Worm (Caenorhabditis elegans) whole organism, late embryonic: ENCODE results near the gene scl-24.

Experiments used
- C08G9.2 ChIP-seq: sonication (generic microtip); optimal IDR thresholded peaks from 2 replicates; lab custom pipeline; 2016; ENCODE audit warnings: mild to moderate bottlenecking, missing genetic modification characterization, moderate library complexity, missing compliant biosample characterization
- F13H6.1 ChIP-seq: sonication (generic microtip); optimal IDR thresholded peaks from 2 replicates; lab custom pipeline; 2016; ENCODE audit warnings: missing genetic modification characterization, missing compliant biosample characterization
- ahr-1 ChIP-seq: sonication (generic microtip); optimal IDR thresholded peaks from 2 replicates; lab custom pipeline; 2016; ENCODE audit warnings: missing genetic modification characterization, missing compliant biosample characterization
- ceh-19 ChIP-seq: fragments of 200-800 bp; sonication (Bioruptor generic); optimal IDR thresholded peaks from 2 replicates; lab custom pipeline; 2018; ENCODE audit warnings: mild to moderate bottlenecking, missing genetic modification characterization, missing compliant biosample characterization
- ceh-22 ChIP-seq: sonication (generic microtip); optimal IDR thresholded peaks from 2 replicates; lab custom pipeline; 2017; ENCODE audit warnings: missing biosample characterization, missing genetic modification characterization
- ceh-30 ChIP-seq: fragments of 150-350 bp; optimal IDR thresholded peaks from 2 replicates; lab custom pipeline; 2014; ENCODE audit warnings: missing biosample characterization, missing genetic modification characterization
- ceh-34 ChIP-seq: sonication (generic microtip); optimal IDR thresholded peaks from 2 replicates; lab custom pipeline; 2016; ENCODE audit warnings: mild to moderate bottlenecking, missing genetic modification characterization, missing compliant biosample characterization
- che-1 ChIP-seq: sonication (generic microtip); optimal IDR thresholded peaks from 2 replicates; lab custom pipeline; 2016; ENCODE audit warnings: mild to moderate bottlenecking, missing genetic modification characterization, missing compliant biosample characterization
- dve-1 ChIP-seq: sonication (generic microtip); optimal IDR thresholded peaks from 2 replicates; lab custom pipeline; 2017; ENCODE audit warnings: antibody characterized with exemption, mild to moderate bottlenecking, missing genetic modification characterization, missing compliant biosample characterization
- elt-2 ChIP-seq: sonication (generic microtip); optimal IDR thresholded peaks from 2 replicates; lab custom pipeline; 2016; ENCODE audit warnings: missing genetic modification reagents, missing genetic modification characterization, missing compliant biosample characterization
- elt-4 ChIP-seq: sonication (generic microtip); optimal IDR thresholded peaks from 2 replicates; lab custom pipeline; 2016; ENCODE audit warnings: missing genetic modification characterization, missing compliant biosample characterization
- eyg-1 ChIP-seq: sonication (generic microtip); optimal IDR thresholded peaks from 2 replicates; lab custom pipeline; 2016; ENCODE audit warnings: missing genotype, missing genetic modification characterization, missing compliant biosample characterization
- fax-1 ChIP-seq: sonication (generic microtip); optimal IDR thresholded peaks from 2 replicates; lab custom pipeline; 2016; ENCODE audit warnings: missing genotype, missing genetic modification characterization, missing compliant biosample characterization
- fkh-10 ChIP-seq: fragments of 150-350 bp; optimal IDR thresholded peaks from 2 replicates; lab custom pipeline; 2014; ENCODE audit warnings: missing biosample characterization, missing genetic modification reagents, missing genetic modification characterization
- fkh-6 ChIP-seq: sonication (generic microtip); optimal IDR thresholded peaks from 2 replicates; lab custom pipeline; 2016; ENCODE audit warnings: missing genetic modification characterization, missing compliant biosample characterization
- hlh-13 ChIP-seq: fragments of 200-800 bp; sonication (Bioruptor generic); optimal IDR thresholded peaks from 2 replicates; lab custom pipeline; 2018; ENCODE audit warnings: mild to moderate bottlenecking, missing genetic modification characterization, missing compliant biosample characterization
- hlh-30 ChIP-seq: sonication (generic microtip); optimal IDR thresholded peaks from 2 replicates; lab custom pipeline; 2017; ENCODE audit warnings: antibody characterized with exemption, missing genetic modification characterization, missing compliant biosample characterization; ENCODE audit not compliant: insufficient read depth
- hlh-6 ChIP-seq: sonication (generic microtip); optimal IDR thresholded peaks from 2 replicates; lab custom pipeline; 2016; ENCODE audit warnings: missing genotype, missing genetic modification characterization, missing compliant biosample characterization
- hlh-8 ChIP-seq: sonication (generic microtip); optimal IDR thresholded peaks from 2 replicates; lab custom pipeline; 2016; ENCODE audit warnings: missing genotype, missing genetic modification characterization, missing compliant biosample characterization
- madf-2 ChIP-seq: sonication (generic microtip); optimal IDR thresholded peaks from 2 replicates; lab custom pipeline; 2017; ENCODE audit warnings: missing genetic modification characterization, missing compliant biosample characterization
- nfya-1 ChIP-seq: sonication (generic microtip); optimal IDR thresholded peaks from 2 replicates; lab custom pipeline; 2017; ENCODE audit warnings: missing genetic modification characterization, mild to moderate bottlenecking, missing compliant biosample characterization, antibody characterized with exemption, moderate library complexity
- nhr-11 ChIP-seq: fragments of 150-350 bp; optimal IDR thresholded peaks from 2 replicates; lab custom pipeline; 2014; ENCODE audit warnings: missing biosample characterization, missing genetic modification characterization
- nhr-232 ChIP-seq: sonication (generic microtip); optimal IDR thresholded peaks from 2 replicates; lab custom pipeline; 2016; ENCODE audit warnings: missing genetic modification characterization, missing compliant biosample characterization
- npax-4 ChIP-seq: sonication (generic microtip); optimal IDR thresholded peaks from 2 replicates; lab custom pipeline; 2016; ENCODE audit warnings: missing genetic modification characterization, missing compliant biosample characterization
- pag-3 ChIP-seq: sonication (generic microtip); optimal IDR thresholded peaks from 2 replicates; lab custom pipeline; 2016; ENCODE audit warnings: missing compliant biosample characterization, missing genetic modification characterization, borderline replicate concordance
- pat-9 ChIP-seq: fragments of 200-800 bp; sonication (Bioruptor generic); optimal IDR thresholded peaks from 2 replicates; lab custom pipeline; 2018; ENCODE audit warnings: mild to moderate bottlenecking, missing genetic modification characterization, moderate library complexity, missing compliant biosample characterization
- pha-4 ChIP-seq: fragments of 150-350 bp; optimal IDR thresholded peaks from 2 replicates; lab custom pipeline; 2018; ENCODE audit warnings: missing biosample characterization, missing genetic modification reagents, missing genetic modification characterization
- pqm-1 ChIP-seq: sonication (generic microtip); optimal IDR thresholded peaks from 2 replicates; lab custom pipeline; 2016; ENCODE audit warnings: missing genetic modification characterization, missing compliant biosample characterization
- pros-1 ChIP-seq: fragments of 150-350 bp; optimal IDR thresholded peaks from 2 replicates; lab custom pipeline; 2014; ENCODE audit warnings: missing biosample characterization, missing genetic modification reagents, missing genetic modification characterization
- rnt-1 ChIP-seq: sonication (generic microtip); optimal IDR thresholded peaks from 2 replicates; lab custom pipeline; 2016; ENCODE audit warnings: missing genetic modification characterization, missing compliant biosample characterization
- sdc-2 ChIP-seq: sonication (generic microtip); optimal IDR thresholded peaks from 2 replicates; lab custom pipeline; 2016; ENCODE audit warnings: missing genotype, missing genetic modification characterization, missing compliant biosample characterization
- syd-9 ChIP-seq: sonication (generic microtip); optimal IDR thresholded peaks from 2 replicates; lab custom pipeline; 2016; ENCODE audit warnings: mild to moderate bottlenecking, missing genetic modification characterization, moderate library complexity, missing compliant biosample characterization
- ttx-3 ChIP-seq: sonication (generic microtip); optimal IDR thresholded peaks from 2 replicates; lab custom pipeline; 2016; ENCODE audit warnings: missing genetic modification reagents, missing genetic modification characterization, missing compliant biosample characterization
- unc-3 ChIP-seq, 2 experiments: fragments of 200-800 bp in 1 of 2; sonication (Bioruptor generic) in 1 of 2; sonication (generic microtip) in 1 of 2; conservative IDR thresholded peaks in 1 of 2; optimal IDR thresholded peaks in 1 of 2; 2 replicates each; pipeline versions ENCODE4 v1.3.6 to Lab custom; 2016 to 2022; ENCODE audit warnings: missing compliant biosample characterization in 2 of 2, missing genetic modification characterization in 2 of 2, missing genetic modification reagents in 1 of 2
- unc-55 ChIP-seq: sonication (generic microtip); optimal IDR thresholded peaks from 2 replicates; lab custom pipeline; 2017; ENCODE audit warnings: missing biosample characterization, missing genetic modification reagents, missing genetic modification characterization

The scl-24 gene

ce11 chrV:17512763-17513162 is 26.6 kb downstream of the scl-24 start:
- TF ChIP-seq ceh-19 (GFP tag; lab: Kevin White, UChicago): no peak
- TF ChIP-seq pag-3 (tag; lab: Kevin White, UChicago): peak; percentile 78
- no peak for TF ChIP-seq hlh-8
- no peak for TF ChIP-seq unc-3 (GFP tag; conservative IDR thresholded peaks at IDR 0.05; lab: Robert Waterston, UW)
- TF ChIP-seq unc-3 (tag; optimal IDR thresholded peaks at IDR 0.05; lab: Kevin White, UChicago): no peak
- no peak for TF ChIP-seq fkh-6
- TF ChIP-seq, all 69 proteins: peak for 1

ce11 chrV:17513831-17514230 is 27.7 kb downstream of the scl-24 start:
- no peak for TF ChIP-seq hlh-8
- no peak for TF ChIP-seq ahr-1 (tag; lab: Kevin White, UChicago)
- TF ChIP-seq unc-3 (GFP tag; conservative IDR thresholded peaks at IDR 0.05; lab: Robert Waterston, UW): no peak
- TF ChIP-seq unc-3 (tag; optimal IDR thresholded peaks at IDR 0.05; lab: Kevin White, UChicago): no peak
- no peak for TF ChIP-seq eyg-1 (tag; lab: Kevin White, UChicago)
- TF ChIP-seq fax-1 (tag; lab: Kevin White, UChicago): no peak
- TF ChIP-seq elt-4 (tag; lab: Kevin White, UChicago): no peak
- no peak for TF ChIP-seq nfya-1 (tag; lab: Kevin White, UChicago)
- TF ChIP-seq dve-1 (tag; lab: Kevin White, UChicago): no peak
- no peak for TF ChIP-seq F13H6.1
- TF ChIP-seq che-1 (tag; lab: Kevin White, UChicago): no peak
- no peak for TF ChIP-seq hlh-6
- TF ChIP-seq ceh-30: no peak
- TF ChIP-seq fkh-10 (GFP tag; lab: Kevin White, UChicago): no peak
- TF ChIP-seq syd-9 (tag; lab: Kevin White, UChicago): no peak
- TF ChIP-seq nhr-232: no peak
- TF ChIP-seq pat-9: no peak
- no peak for TF ChIP-seq elt-2 (tag; lab: Kevin White, UChicago)
- TF ChIP-seq, all 69 proteins: peak for 0

- no peak for TF ChIP-seq pqm-1 (tag; lab: Kevin White, UChicago)
- no peak for TF ChIP-seq F13H6.1
- no peak for TF ChIP-seq madf-2 (tag; lab: Kevin White, UChicago)
- no peak for TF ChIP-seq ceh-30
- TF ChIP-seq pros-1: no peak
- no peak for TF ChIP-seq unc-3 (GFP tag; conservative IDR thresholded peaks at IDR 0.05; lab: Robert Waterston, UW)
- no peak for TF ChIP-seq unc-3 (tag; optimal IDR thresholded peaks at IDR 0.05; lab: Kevin White, UChicago)
- no peak for TF ChIP-seq hlh-13 (GFP tag; lab: Kevin White, UChicago)
- no peak for TF ChIP-seq nfya-1 (tag; lab: Kevin White, UChicago)
- TF ChIP-seq npax-4: no peak
- no peak for TF ChIP-seq unc-55
- TF ChIP-seq ceh-19 (GFP tag; lab: Kevin White, UChicago): no peak
- no peak for TF ChIP-seq syd-9 (tag; lab: Kevin White, UChicago)
- TF ChIP-seq hlh-6: no peak
- no peak for TF ChIP-seq rnt-1 (tag; lab: Kevin White, UChicago)
- TF ChIP-seq sdc-2 (tag; lab: Kevin White, UChicago): no peak
Observed at ce11 chrV:17520735-17521134, 34.6 kb downstream of the scl-24 start, which contains the start of gene fbxa-136. TSS of gene fbxa-136 (plus strand) at chrV:17521035.

- no peak for TF ChIP-seq pag-3 (tag; lab: Kevin White, UChicago)
- no peak for TF ChIP-seq rnt-1 (tag; lab: Kevin White, UChicago)
- TF ChIP-seq hlh-30 (tag; lab: Kevin White, UChicago): no peak
- TF ChIP-seq C08G9.2 (tag; lab: Kevin White, UChicago): no peak
- TF ChIP-seq fax-1 (tag; lab: Kevin White, UChicago): no peak
- no peak for TF ChIP-seq pha-4
- TF ChIP-seq ceh-22 (tag; lab: Kevin White, UChicago): no peak
- no peak for TF ChIP-seq ttx-3 (tag; lab: Kevin White, UChicago)
- no peak for TF ChIP-seq hlh-6
- no peak for TF ChIP-seq npax-4
- no peak for TF ChIP-seq nfya-1 (tag; lab: Kevin White, UChicago)
- TF ChIP-seq pat-9: no peak
- TF ChIP-seq nhr-232: no peak
- TF ChIP-seq nhr-11 (tag; lab: Kevin White, UChicago): no peak
- no peak for TF ChIP-seq ceh-34 (tag; lab: Kevin White, UChicago)
- no peak for TF ChIP-seq sdc-2 (tag; lab: Kevin White, UChicago)
- no peak for TF ChIP-seq hlh-13 (GFP tag; lab: Kevin White, UChicago)
Observed at ce11 chrV:17527729-17528128, 41.6 kb downstream of the scl-24 start, which contains the start of gene srz-90. TSS of gene srz-90 (plus strand) at chrV:17528029.
